Worm (Caenorhabditis elegans) whole organism, L1 larva: ENCODE measurements around the gene F36D4.1.

Experiments used
- elt-2 ChIP-seq: sonication (generic microtip); optimal IDR thresholded peaks from 2 replicates; lab custom pipeline; 2016; ENCODE audit warnings: missing genetic modification characterization, mild to moderate bottlenecking, inconsistent platforms, missing compliant biosample characterization, missing genetic modification reagents
- lin-13 ChIP-seq: fragments of 150-350 bp; optimal IDR thresholded peaks from 2 replicates; lab custom pipeline; 2014; ENCODE audit warnings: missing biosample characterization, missing genetic modification reagents, missing genetic modification characterization
- nhr-11 ChIP-seq: fragments of 150-350 bp; optimal IDR thresholded peaks from 2 replicates; lab custom pipeline; 2014; ENCODE audit warnings: missing biosample characterization, missing genetic modification characterization
- nhr-28 ChIP-seq: fragments of 150-350 bp; optimal IDR thresholded peaks from 2 replicates; lab custom pipeline; 2014; ENCODE audit warnings: missing biosample characterization, missing genetic modification characterization

ce11 chrV:9399886-9400373 lies 16.8 kb upstream of the F36D4.1 start, which contains the start of gene trpp-4:
- TF ChIP-seq elt-2 (tag; lab: Kevin White, UChicago), result no peak
- TF ChIP-seq nhr-28 (tag; lab: Kevin White, UChicago), result no peak
- TF ChIP-seq nhr-11 (tag; lab: Kevin White, UChicago), result no peak
- TF ChIP-seq lin-13 (GFP tag; lab: Kevin White, UChicago), result no peak
